Fruit fly (Drosophila melanogaster) whole organism, prepupa: ENCODE measurements around the gene Jhbp13.

Source experiments
- CG10669 ChIP-seq: fragments of 200-800 bp; sonication (Bioruptor generic); optimal IDR thresholded peaks from 3 replicates; lab custom pipeline; 2018; ENCODE audit warnings: missing biosample characterization, mild to moderate bottlenecking, missing genetic modification characterization, moderate library complexity
- CG11762 ChIP-seq: fragments of 200-800 bp; sonication (Bioruptor generic); optimal IDR thresholded peaks from 3 replicates; lab custom pipeline; 2016; ENCODE audit warnings: missing biosample characterization, missing genetic modification characterization; ENCODE audit not compliant: insufficient read depth
- CG1621 ChIP-seq: fragments of 200-800 bp; sonication (Bioruptor generic); optimal IDR thresholded peaks from 3 replicates; lab custom pipeline; 2018; ENCODE audit warnings: missing biosample characterization, mild to moderate bottlenecking, missing genetic modification characterization
- CG16779 ChIP-seq: fragments of 200-800 bp; sonication (Bioruptor generic); optimal IDR thresholded peaks from 3 replicates; lab custom pipeline; 2017; ENCODE audit warnings: missing biosample characterization, mild to moderate bottlenecking, missing genetic modification characterization
- CG31627 ChIP-seq: fragments of 200-800 bp; sonication (Bioruptor generic); optimal IDR thresholded peaks from 3 replicates; lab custom pipeline; 2016; ENCODE audit warnings: missing biosample characterization, missing genetic modification characterization
- CG32006 ChIP-seq: fragments of 200-800 bp; sonication (Bioruptor generic); optimal IDR thresholded peaks from 3 replicates; lab custom pipeline; 2017; ENCODE audit warnings: missing biosample characterization, mild to moderate bottlenecking, missing genetic modification characterization
- CG6163 ChIP-seq: fragments of 200-800 bp; sonication (Bioruptor generic); IDR thresholded peaks from 3 replicates; pipeline ENCODE4 v1.3.6; 2022; ENCODE audit warnings: missing biosample characterization, missing genetic modification characterization
- CG6276 ChIP-seq: fragments of 200-800 bp; sonication (Bioruptor generic); optimal IDR thresholded peaks from 2 replicates; lab custom pipeline; 2017; ENCODE audit warnings: missing biosample characterization, mild to moderate bottlenecking, missing genetic modification characterization
- CG7368 ChIP-seq: fragments of 200-800 bp; sonication (Bioruptor generic); optimal IDR thresholded peaks from 3 replicates; lab custom pipeline; 2016; ENCODE audit warnings: missing biosample characterization, missing genetic modification characterization
- CG8119 ChIP-seq: fragments of 200-800 bp; sonication (Bioruptor generic); IDR thresholded peaks from 3 replicates; pipeline ENCODE4 v1.3.6; 2022; ENCODE audit warnings: missing biosample characterization, missing genetic modification characterization
- Eip78C ChIP-seq: fragments of 200-800 bp; sonication (Bioruptor generic); peaks from one replicate; lab custom pipeline; 2016; ENCODE audit warnings: missing biosample characterization, missing genetic modification characterization
- Ets21C ChIP-seq: fragments of 200-800 bp; sonication (Bioruptor generic); optimal IDR thresholded peaks from 3 replicates; lab custom pipeline; 2016; ENCODE audit warnings: missing biosample characterization, missing genetic modification characterization
- Gug ChIP-seq: fragments of 200-800 bp; sonication (Bioruptor generic); IDR thresholded peaks from 2 replicates; pipeline ENCODE4 v1.3.6; 2022; ENCODE audit warnings: missing biosample characterization, missing genetic modification characterization
- Hr39 ChIP-seq: fragments of 200-800 bp; sonication (Bioruptor generic); optimal IDR thresholded peaks from 2 replicates; lab custom pipeline; 2016; ENCODE audit warnings: missing biosample characterization, missing genetic modification characterization
- Hr4 ChIP-seq: fragments of 200-800 bp; sonication (Bioruptor generic); optimal IDR thresholded peaks from 3 replicates; lab custom pipeline; 2016; ENCODE audit warnings: missing biosample characterization, missing genetic modification characterization
- OdsH ChIP-seq: fragments of 200-800 bp; sonication (Bioruptor generic); optimal IDR thresholded peaks from 3 replicates; lab custom pipeline; 2016; ENCODE audit warnings: missing biosample characterization, missing genetic modification characterization
- eg ChIP-seq: fragments of 200-800 bp; sonication (Bioruptor generic); IDR thresholded peaks from 3 replicates; pipeline ENCODE4 v1.3.6; 2022; ENCODE audit warnings: missing biosample characterization, missing genetic modification characterization
- fd85E ChIP-seq: fragments of 200-800 bp; sonication (Bioruptor generic); optimal IDR thresholded peaks from 3 replicates; lab custom pipeline; 2016; ENCODE audit warnings: missing biosample characterization, missing genetic modification characterization
- fkh ChIP-seq: fragments of 200-800 bp; sonication (Bioruptor generic); optimal IDR thresholded peaks from 3 replicates; lab custom pipeline; 2017; ENCODE audit warnings: missing biosample characterization, mild to moderate bottlenecking, missing genetic modification characterization, moderate library complexity
- net ChIP-seq: fragments of 200-800 bp; sonication (Bioruptor generic); optimal IDR thresholded peaks from 3 replicates; lab custom pipeline; 2016; ENCODE audit warnings: missing biosample characterization, missing genetic modification characterization
- pdm3 ChIP-seq: fragments of 200-800 bp; sonication (Bioruptor generic); optimal IDR thresholded peaks from 3 replicates; lab custom pipeline; 2016; ENCODE audit warnings: missing biosample characterization, missing genetic modification characterization

Jhbp13 gene

DNA sequence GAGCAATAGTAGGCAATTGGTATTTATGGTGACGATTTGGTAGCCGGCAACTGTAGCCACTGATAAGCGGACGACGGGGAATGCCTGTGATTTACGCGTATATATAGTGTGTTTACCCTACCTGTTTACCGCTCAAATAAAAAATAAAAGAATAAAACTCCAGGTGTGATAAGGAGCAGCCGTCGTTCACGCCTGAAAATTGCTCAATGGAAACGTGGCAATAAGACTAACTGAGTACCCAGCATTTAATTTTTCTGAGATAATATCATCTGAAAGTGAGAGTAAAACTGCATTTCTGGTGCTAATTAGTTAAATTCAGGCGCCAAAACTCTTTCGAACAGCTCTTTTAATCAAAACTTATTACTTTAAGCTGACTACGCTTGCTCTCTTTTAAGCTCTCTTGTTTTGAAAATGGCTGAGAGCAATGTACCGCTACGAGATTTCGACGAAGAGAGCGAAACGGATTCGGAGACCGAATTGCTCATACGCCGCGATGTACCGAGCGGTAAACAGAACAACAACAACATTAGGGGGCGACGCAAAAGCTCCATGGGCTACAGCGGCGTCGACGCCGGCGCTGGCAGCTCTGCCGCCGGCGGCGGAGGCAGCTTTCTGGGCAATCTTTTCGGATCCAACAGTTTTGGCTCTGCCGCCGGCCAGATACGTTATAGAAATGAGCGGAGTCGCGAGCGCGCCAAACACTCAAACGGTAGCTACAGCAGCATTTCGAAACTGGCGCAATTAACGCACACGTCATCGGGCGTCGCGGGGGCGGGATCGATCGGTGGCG lies 50.7 kb downstream of the Jhbp13 start (continued):
- TF ChIP-seq net (GFP tag; lab: Kevin White, UChicago) (peak; percentile 56), Hr39 (GFP tag; lab: Kevin White, UChicago) (no peak), CG11762 (GFP tag; lab: Kevin White, UChicago) (no peak), fkh (GFP tag; lab: Kevin White, UChicago) (peak; percentile 97), CG31627 (GFP tag; lab: Kevin White, UChicago) (no peak), CG1621 (tag; lab: Kevin White, UChicago) (no peak), CG10669 (peak; percentile 27), CG7368 (peak; percentile 19), OdsH (peak; percentile 8), CG16779 (tag; lab: Kevin White, UChicago) (no peak), CG6276 (GFP tag; lab: Kevin White, UChicago) (no peak), fd85E (GFP tag; lab: Kevin White, UChicago) (no peak), Hr4 (GFP tag; lab: Kevin White, UChicago) (no peak)
- TF ChIP-seq, all 60 proteins: peak for 25

DNA sequence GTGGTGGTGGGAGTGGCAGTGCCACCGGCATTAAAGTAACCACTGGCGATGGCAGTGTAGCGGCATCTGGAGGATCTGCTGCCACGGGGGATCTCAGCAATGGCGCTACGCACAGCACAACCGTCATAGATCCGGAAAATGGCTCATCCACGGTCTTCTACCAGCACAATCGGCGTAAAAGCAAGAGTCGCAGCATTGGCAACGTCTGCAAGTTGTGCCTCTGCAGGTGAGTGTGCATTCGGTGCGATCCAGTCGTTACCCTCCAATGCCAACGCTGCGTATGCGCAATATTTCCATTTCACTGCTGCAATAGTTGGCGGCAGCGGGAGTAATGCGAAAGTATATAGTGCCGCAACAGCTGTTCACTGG lies 51.3 kb downstream of the Jhbp13 start:
- TF ChIP-seq CG8119 (GFP tag; lab: Robert Waterston, UW), result 0 out of 3 replicates have a peak, but pooled peaks have one; percentile 52
- peak; percentile 73; the same call in 1 of the 3 replicates for TF ChIP-seq eg (GFP tag; lab: Robert Waterston, UW)
- TF ChIP-seq Ets21C (GFP tag; lab: Kevin White, UChicago), result no peak
- no peak for TF ChIP-seq Eip78C
- 0 out of 3 replicates have a peak, but pooled peaks have one; percentile 49 for TF ChIP-seq CG6163 (GFP tag; lab: Robert Waterston, UW)
- TF ChIP-seq CG32006, result peak; percentile 65
- peak; percentile 12 for TF ChIP-seq Hr4 (GFP tag; lab: Kevin White, UChicago)
- TF ChIP-seq pdm3, result peak; percentile 5
- peak; percentile 39; the same call in 1 of the 2 replicates for TF ChIP-seq Gug (GFP tag; lab: Robert Waterston, UW)
